Fruit fly (Drosophila melanogaster): ENCODE data around the gene E2f1.

DNA sequence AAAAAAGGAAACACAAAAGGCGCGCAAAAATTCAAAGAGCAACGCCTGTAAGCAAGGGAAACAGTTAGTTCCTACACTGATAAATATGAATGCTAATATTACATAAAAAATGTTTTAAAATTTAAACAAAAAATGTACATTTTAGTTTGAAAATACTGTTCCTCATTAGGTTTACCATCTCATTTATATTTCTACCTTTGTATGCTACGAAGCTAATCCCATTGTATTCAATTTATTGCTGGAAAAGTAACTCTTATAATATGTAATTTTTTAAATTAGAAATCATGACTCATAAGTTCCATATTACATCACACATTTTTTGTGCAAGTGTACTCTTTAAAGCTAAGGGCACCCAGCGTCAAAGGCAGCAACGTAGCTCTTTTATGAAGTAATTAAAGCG lies 18.6 kb upstream of the E2f1 start:
- TF ChIP-seq CG8478 (optimal IDR thresholded peaks at IDR 0.05), result no peak
- no peak for TF ChIP-seq CTCF (optimal IDR thresholded peaks at IDR 0.05)

Measured in S2 (cell line).